Worm (Caenorhabditis elegans) whole organism, L4/young adult: ENCODE measurements around the gene srx-18.
A peak's percentile ranks its signal among the peaks of the same experiment; 100 is the strongest.

Experiments used
- W03F9.2 ChIP-seq: fragments of 150-350 bp; optimal IDR thresholded peaks from 2 replicates; lab custom pipeline; 2014; ENCODE audit warnings: missing biosample characterization, missing genetic modification characterization
- dao-5 ChIP-seq: sonication (generic microtip); optimal IDR thresholded peaks from 2 replicates; lab custom pipeline; 2016; ENCODE audit warnings: missing genotype, missing genetic modification characterization, moderate library complexity, missing compliant biosample characterization
- him-1 ChIP-seq: sonication (generic microtip); optimal IDR thresholded peaks from 2 replicates; lab custom pipeline; 2016; ENCODE audit warnings: missing genotype, missing genetic modification reagents, missing genetic modification characterization, missing compliant biosample characterization

ce11 chrV:17749181-17749580 is 49.5 kb downstream of the srx-18 start, which contains the start of gene R12G8.1:
- TF ChIP-seq W03F9.2 (tag; lab: Kevin White, UChicago) (no peak), dao-5 (tag; lab: Kevin White, UChicago) (no peak), him-1 (peak; percentile 8)
